Fruit fly (Drosophila melanogaster) whole organism, larva: ENCODE measurements around the gene Cypl.

Experiments used
- noc ChIP-seq: fragments of 200-800 bp; sonication (Bioruptor generic); optimal IDR thresholded peaks from 3 replicates; lab custom pipeline; 2019; ENCODE audit warnings: missing biosample characterization, mild to moderate bottlenecking, missing genetic modification characterization, moderate library complexity

Gene Cypl

dm6 chr3L:559390-560034 lies 16.8 kb upstream of the Cypl start:
- TF ChIP-seq noc: peak; percentile 3

- no peak for TF ChIP-seq noc
These were observed 14.6 kb upstream of the Cypl start for dm6 chr3L:557294-557693.

- no peak for TF ChIP-seq noc
These were observed 13.3 kb upstream of the Cypl start for dm6 chr3L:555898-556540.

dm6 chr3L:555326-555725 lies 12.6 kb upstream of the Cypl start:
- no peak for TF ChIP-seq noc

- TF ChIP-seq noc: no peak
These were observed 11.8 kb upstream of the Cypl start for dm6 chr3L:554577-554976.

dm6 chr3L:552950-553349 lies 10.2 kb upstream of the Cypl start:
- TF ChIP-seq noc: peak; percentile 78

- no peak for TF ChIP-seq noc
These were observed 9.7 kb upstream of the Cypl start for dm6 chr3L:552446-552845.

dm6 chr3L:551844-552243 lies 9.1 kb upstream of the Cypl start:
- no peak for TF ChIP-seq noc

- TF ChIP-seq noc: no peak
These were observed 8.0 kb upstream of the Cypl start for dm6 chr3L:550828-551094.

- no peak for TF ChIP-seq noc
These were observed 7.5 kb upstream of the Cypl start for dm6 chr3L:550082-550827.

dm6 chr3L:548304-549198 lies 5.8 kb upstream of the Cypl start:
- peak; percentile 68 for TF ChIP-seq noc

- peak; percentile 96 for TF ChIP-seq noc
These were observed 4.2 kb upstream of the Cypl start for dm6 chr3L:546819-547441.

dm6 chr3L:545512-546161 lies 2.9 kb upstream of the Cypl start:
- peak; percentile 41 for TF ChIP-seq noc

dm6 chr3L:544203-544602 lies 1.5 kb upstream of the Cypl start:
- no peak for TF ChIP-seq noc

dm6 chr3L:540432-540973 lies 2.2 kb downstream of the Cypl start, which contains the start of the genes klar and BORCS6:
Gene klar, minus strand, starts transcription at chr3L:540614.
Gene BORCS6, plus strand, starts transcription at chr3L:540851.
- peak; percentile 26 for TF ChIP-seq noc

dm6 chr3L:540089-540407 lies 2.7 kb downstream of the Cypl start:
- no peak for TF ChIP-seq noc
